Worm (Caenorhabditis elegans): ENCODE results near the gene lgc-58.

ce11 chrX:6097551-6097950, 22.2 kb downstream of the lgc-58 start, which contains the start of gene C15H9.4:
- TF ChIP-seq fos-1 (tag; optimal IDR thresholded peaks at IDR 0.05) (no peak), unc-62 (GFP tag; optimal IDR thresholded peaks at IDR 0.05) (no peak), dmd-4 (tag; optimal IDR thresholded peaks at IDR 0.05) (no peak), alr-1 (tag; optimal IDR thresholded peaks at IDR 0.05) (no peak), nhr-237 (tag; optimal IDR thresholded peaks at IDR 0.05) (no peak), lin-13 (GFP tag; optimal IDR thresholded peaks at IDR 0.05) (peak; percentile 27), egl-27 (tag; optimal IDR thresholded peaks at IDR 0.05) (peak; percentile 10)
